Fruit fly (Drosophila melanogaster) whole organism, adult: ENCODE data around the gene Pak3.

Experiments used
- CG11617 ChIP-seq: fragments of 200-800 bp; sonication (Bioruptor generic); optimal IDR thresholded peaks from 2 replicates; lab custom pipeline; 2017; ENCODE audit warnings: mild to moderate bottlenecking, missing biosample characterization, missing genetic modification reagents, missing genetic modification characterization
- CG12768 ChIP-seq: fragments of 200-800 bp; sonication (Bioruptor generic); optimal IDR thresholded peaks from 2 replicates; lab custom pipeline; 2017; ENCODE audit warnings: missing biosample characterization, missing genetic modification characterization, mild to moderate bottlenecking, moderate library complexity, missing genetic modification reagents
- CG14711 ChIP-seq: fragments of 200-800 bp; sonication (Bioruptor generic); optimal IDR thresholded peaks from 2 replicates; lab custom pipeline; 2018; ENCODE audit warnings: missing biosample characterization, mild to moderate bottlenecking, missing genetic modification characterization, moderate library complexity
- CG1620 ChIP-seq: fragments of 200-800 bp; sonication (Bioruptor generic); optimal IDR thresholded peaks from 2 replicates; lab custom pipeline; 2016; ENCODE audit warnings: missing biosample characterization, missing genetic modification characterization
- CG33017 ChIP-seq: fragments of 200-800 bp; sonication (Bioruptor generic); optimal IDR thresholded peaks from 2 replicates; lab custom pipeline; 2018; ENCODE audit warnings: missing biosample characterization, mild to moderate bottlenecking, missing genetic modification characterization, moderate library complexity
- CG5204 ChIP-seq: fragments of 200-800 bp; sonication (Bioruptor generic); optimal IDR thresholded peaks from 2 replicates; lab custom pipeline; 2016; ENCODE audit warnings: missing biosample characterization, missing genetic modification characterization
- CG7045 ChIP-seq: fragments of 200-800 bp; sonication (Bioruptor generic); optimal IDR thresholded peaks from 2 replicates; lab custom pipeline; 2017; ENCODE audit warnings: missing biosample characterization, mild to moderate bottlenecking, missing genetic modification characterization
- CG7101 ChIP-seq: fragments of 200-800 bp; sonication (Bioruptor generic); optimal IDR thresholded peaks from 2 replicates; lab custom pipeline; 2018; ENCODE audit warnings: missing biosample characterization, mild to moderate bottlenecking, missing genetic modification characterization, moderate library complexity
- Clk ChIP-seq: fragments of 200-800 bp; sonication (Bioruptor generic); optimal IDR thresholded peaks from 2 replicates; lab custom pipeline; 2017; ENCODE audit warnings: missing biosample characterization, missing genetic modification characterization
- Crg-1 ChIP-seq: fragments of 200-800 bp; sonication (Bioruptor generic); optimal IDR thresholded peaks from 2 replicates; lab custom pipeline; 2016; ENCODE audit warnings: missing biosample characterization, missing genetic modification characterization
- Hr96 ChIP-seq: fragments of 200-800 bp; sonication (Bioruptor generic); optimal IDR thresholded peaks from 2 replicates; lab custom pipeline; 2016; ENCODE audit warnings: missing biosample characterization, missing genetic modification characterization
- Mnt ChIP-seq: fragments of 200-800 bp; sonication (Bioruptor generic); optimal IDR thresholded peaks from 2 replicates; lab custom pipeline; 2016; ENCODE audit warnings: missing biosample characterization, mild to moderate bottlenecking, missing genetic modification characterization
- bab1 ChIP-seq: fragments of 200-800 bp; sonication (Bioruptor generic); optimal IDR thresholded peaks from 3 replicates; lab custom pipeline; 2019; ENCODE audit warnings: missing biosample characterization, mild to moderate bottlenecking, missing genetic modification characterization, moderate library complexity
- cic ChIP-seq: fragments of 200-800 bp; sonication (Bioruptor generic); optimal IDR thresholded peaks from 2 replicates; lab custom pipeline; 2017; ENCODE audit warnings: missing biosample characterization, mild to moderate bottlenecking, missing genetic modification characterization, moderate library complexity
- cnc ChIP-seq, 2 experiments: fragments of >200 bp; optimal IDR thresholded peaks; 2 replicates each; lab custom pipeline; 2017
- kay ChIP-seq: fragments of 200-800 bp; sonication (Bioruptor generic); peaks from one replicate; lab custom pipeline; 2016; ENCODE audit warnings: missing biosample characterization, missing genetic modification characterization, borderline replicate concordance
- ovo ChIP-seq: fragments of 200-800 bp; sonication (Bioruptor generic); optimal IDR thresholded peaks from 2 replicates; lab custom pipeline; 2016; ENCODE audit warnings: missing biosample characterization, missing genetic modification characterization
- pad ChIP-seq: fragments of 200-800 bp; sonication (Bioruptor generic); optimal IDR thresholded peaks from 3 replicates; lab custom pipeline; 2017; ENCODE audit warnings: missing biosample characterization, missing genetic modification characterization, mild to moderate bottlenecking, moderate library complexity, missing genetic modification reagents
- tj ChIP-seq: fragments of 200-800 bp; sonication (Bioruptor generic); optimal IDR thresholded peaks from 3 replicates; lab custom pipeline; 2017; ENCODE audit warnings: missing biosample characterization, mild to moderate bottlenecking, missing genetic modification characterization, moderate library complexity
- toe ChIP-seq: fragments of 200-800 bp; sonication (Bioruptor generic); optimal IDR thresholded peaks from 2 replicates; lab custom pipeline; 2016; ENCODE audit warnings: missing biosample characterization, missing genetic modification characterization

Gene Pak3

DNA sequence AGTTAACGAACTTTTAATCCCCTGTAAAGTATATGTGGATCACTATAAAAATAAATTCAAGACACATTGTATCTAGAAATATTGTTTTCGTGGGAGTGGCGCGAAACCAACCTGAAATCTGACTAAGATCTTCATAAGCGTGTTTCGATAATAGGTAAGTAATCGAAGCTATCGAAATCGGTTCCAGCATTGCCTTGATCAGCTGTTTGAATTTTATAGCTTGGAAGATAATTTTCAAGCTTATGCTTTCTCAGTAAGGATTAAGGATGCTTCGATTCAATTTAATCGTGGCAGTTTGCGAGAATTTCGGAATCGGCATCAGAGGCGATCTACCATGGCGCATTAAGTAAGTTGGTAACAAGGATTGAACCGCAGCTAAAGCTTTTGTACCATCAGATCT, 27.4 kb upstream of the Pak3 start, which contains the start of gene Dhfr:
Gene Dhfr, plus strand, starts transcription at position 173 of the 400 bp plus-strand sequence.
- TF ChIP-seq CG5204 (GFP tag; lab: Kevin White, UChicago) (no peak), bab1 (GFP tag; lab: Kevin White, UChicago) (no peak), cic (no peak), Clk (GFP tag; lab: Kevin White, UChicago) (no peak), Crg-1 (GFP tag; lab: Kevin White, UChicago) (no peak), CG33017 (tag; lab: Kevin White, UChicago) (no peak)

DNA sequence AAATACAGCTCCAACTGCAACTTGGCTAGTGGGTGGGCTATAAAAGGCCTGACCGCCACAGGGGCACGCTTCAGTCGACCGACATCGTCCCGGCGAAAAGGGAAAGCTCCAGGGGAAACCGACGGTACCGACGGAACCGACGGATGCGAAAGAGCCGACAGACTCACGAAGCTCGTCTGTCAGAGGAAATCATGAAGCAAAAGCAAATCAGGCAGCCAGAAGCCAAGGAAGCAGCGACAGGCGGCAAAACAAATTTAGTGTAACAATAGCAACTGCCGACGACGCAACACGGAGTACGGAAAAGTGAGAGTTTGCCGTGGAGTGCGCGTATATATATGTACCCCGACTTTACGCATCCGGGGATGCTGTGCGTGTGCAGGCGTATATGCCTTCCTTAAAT, 23.4 kb upstream of the Pak3 start, which contains the start of gene Gyc89Db:
Gene Gyc89Db, plus strand, starts transcription at position 78 of the 400 bp plus-strand sequence.
- no peak for TF ChIP-seq Hr96 (GFP tag; lab: Kevin White, UChicago)
- no peak for TF ChIP-seq CG12768 (GFP tag; lab: Kevin White, UChicago)
- no peak for TF ChIP-seq cic
- no peak for TF ChIP-seq CG7101 (tag; lab: Kevin White, UChicago)
- no peak for TF ChIP-seq pad
- TF ChIP-seq CG7045 = no peak
- TF ChIP-seq cnc (optimal IDR thresholded peaks at IDR 0.05; lab: Kevin White, UChicago) = no peak
- TF ChIP-seq CG1620 = no peak
- TF ChIP-seq tj = no peak
- TF ChIP-seq Crg-1 (GFP tag; lab: Kevin White, UChicago) = no peak
- TF ChIP-seq CG11617 = no peak
- no peak for TF ChIP-seq CG33017 (tag; lab: Kevin White, UChicago)
- TF ChIP-seq bab1 (GFP tag; lab: Kevin White, UChicago) = no peak
- no peak for TF ChIP-seq Clk (GFP tag; lab: Kevin White, UChicago)
- no peak for TF ChIP-seq toe (GFP tag; lab: Kevin White, UChicago)

DNA sequence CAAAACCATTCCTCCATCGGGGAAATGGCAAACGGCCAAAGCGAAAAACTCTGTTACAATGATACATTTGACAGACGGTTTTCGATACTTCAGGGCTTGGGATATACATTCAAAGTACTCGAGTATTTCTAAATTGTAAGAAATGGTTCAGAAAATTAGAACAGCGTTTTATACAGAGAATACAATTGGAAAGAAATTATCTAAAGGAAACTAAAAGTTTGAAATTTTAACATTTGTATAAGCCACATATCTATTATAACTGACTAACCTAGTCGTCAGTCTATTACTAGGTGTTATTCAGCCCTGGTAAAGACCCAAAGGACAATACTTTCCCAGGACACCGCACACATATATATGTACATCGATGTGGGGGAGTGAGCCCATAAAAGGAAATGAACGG, 22.9 kb upstream of the Pak3 start:
- no peak for TF ChIP-seq CG11617

DNA sequence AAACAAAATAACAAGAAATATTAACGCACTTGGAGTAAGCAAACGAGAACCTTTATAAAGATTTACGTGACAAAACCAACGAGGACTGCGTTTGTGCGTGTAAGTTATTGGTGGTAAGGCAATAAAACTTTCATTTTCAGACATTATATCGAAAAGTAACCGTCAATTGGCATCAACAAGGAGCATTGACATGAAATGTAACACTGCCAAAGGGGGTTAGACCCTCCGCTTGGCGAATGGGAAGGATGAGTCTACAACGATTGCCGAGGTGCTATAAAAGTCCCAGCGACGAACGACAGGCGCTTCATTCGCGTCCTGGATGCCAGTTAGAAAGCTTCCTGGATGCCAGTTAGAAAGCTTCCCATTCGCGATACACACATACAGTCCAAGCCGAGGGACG, 18.7 kb upstream of the Pak3 start, which contains the start of gene Gyc89Da:
Gene Gyc89Da, plus strand, starts transcription at position 301 of the 400 bp plus-strand sequence.
- TF ChIP-seq kay (GFP tag; lab: Kevin White, UChicago) = no peak
- TF ChIP-seq CG7101 (tag; lab: Kevin White, UChicago) = no peak
- no peak for TF ChIP-seq CG33017 (tag; lab: Kevin White, UChicago)
- TF ChIP-seq CG1620 = no peak
- TF ChIP-seq cnc (optimal IDR thresholded peaks at IDR 0.05; lab: Kevin White, UChicago) = no peak
- no peak for TF ChIP-seq Clk (GFP tag; lab: Kevin White, UChicago)

DNA sequence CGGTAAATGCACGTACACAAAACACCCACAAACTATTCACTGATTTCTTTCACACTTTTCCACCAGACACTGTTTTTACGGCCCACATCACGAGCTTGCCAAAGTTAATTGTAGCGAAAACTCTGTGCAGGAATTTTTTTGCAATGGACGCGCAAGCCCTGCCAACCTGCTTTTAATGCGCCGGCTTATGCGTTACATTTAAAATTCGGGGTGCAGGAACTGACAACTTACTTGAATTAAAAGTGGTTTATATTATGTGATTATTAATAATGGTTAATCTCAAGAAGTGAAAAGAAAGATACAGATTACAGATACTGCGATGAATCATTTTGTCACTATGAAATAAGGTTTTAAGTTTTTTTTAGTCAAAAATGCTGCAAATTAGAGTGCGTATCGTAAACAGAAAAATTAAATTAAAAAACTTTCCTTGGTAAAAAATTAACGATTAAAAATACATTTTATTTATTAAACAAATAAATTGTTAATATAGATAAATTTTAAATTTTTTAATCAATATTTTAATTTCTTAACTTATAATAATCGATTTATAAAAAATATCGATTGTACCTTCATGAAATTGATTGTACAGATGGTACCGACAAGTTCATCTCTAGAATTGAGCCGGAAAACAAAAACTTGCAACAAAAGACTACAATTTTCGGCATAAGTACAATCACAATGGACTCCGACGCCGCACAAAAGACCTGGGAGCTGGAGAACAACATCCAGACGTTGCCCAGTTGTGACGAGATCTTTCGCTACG, 16.1 kb upstream of the Pak3 start, which contains the start of the genes CG42232 and CSN5:
Gene CG42232, minus strand, starts transcription at position 163 of the 763 bp plus-strand sequence.
Gene CSN5, plus strand, starts transcription at position 599 of the 763 bp plus-strand sequence.
- TF ChIP-seq CG7045 (peak; percentile 31), Hr96 (GFP tag; lab: Kevin White, UChicago) (peak; percentile 31), Clk (GFP tag; lab: Kevin White, UChicago) (no peak), toe (GFP tag; lab: Kevin White, UChicago) (peak; percentile 68), cnc (optimal IDR thresholded peaks at IDR 0.05; lab: Kevin White, UChicago) (no peak), tj (peak; percentile 5), kay (GFP tag; lab: Kevin White, UChicago) (no peak), CG1620 (peak; percentile 40), CG7101 (tag; lab: Kevin White, UChicago) (peak; percentile 34), Crg-1 (GFP tag; lab: Kevin White, UChicago) (no peak), CG12768 (GFP tag; lab: Kevin White, UChicago) (peak; percentile 35), pad (peak; percentile 11), cic (no peak), ovo (GFP tag; lab: Kevin White, UChicago) (peak; percentile 23), CG11617 (peak; percentile 63), bab1 (GFP tag; lab: Kevin White, UChicago) (peak; percentile 48), CG14711 (tag; lab: Kevin White, UChicago) (peak; percentile 49), CG33017 (tag; lab: Kevin White, UChicago) (no peak), CG5204 (GFP tag; lab: Kevin White, UChicago) (peak; percentile 53), Mnt (GFP tag; lab: Kevin White, UChicago) (no peak)

DNA sequence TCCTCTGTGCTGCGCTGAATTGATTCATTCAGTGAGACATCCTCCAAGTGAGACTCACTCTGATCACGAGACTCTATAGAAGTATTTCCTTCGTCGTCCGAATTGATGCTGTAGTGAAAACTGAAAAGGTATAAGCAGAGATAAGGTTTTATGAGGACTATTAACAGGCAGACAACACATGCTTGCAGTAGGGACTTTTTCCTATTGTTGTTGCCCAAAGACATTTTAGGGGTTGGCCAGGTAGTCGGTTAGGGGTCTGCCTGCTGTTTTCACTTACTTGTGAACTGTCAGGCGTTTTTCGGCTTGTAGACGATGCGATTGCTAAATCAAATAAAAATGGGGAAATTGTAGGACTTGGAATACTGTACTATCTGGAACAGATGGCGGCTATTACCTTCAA, 14.9 kb upstream of the Pak3 start:
- TF ChIP-seq kay (GFP tag; lab: Kevin White, UChicago) = no peak
- no peak for TF ChIP-seq CG7101 (tag; lab: Kevin White, UChicago)
- no peak for TF ChIP-seq CG5204 (GFP tag; lab: Kevin White, UChicago)
- no peak for TF ChIP-seq CG7045
- no peak for TF ChIP-seq toe (GFP tag; lab: Kevin White, UChicago)
- TF ChIP-seq Crg-1 (GFP tag; lab: Kevin White, UChicago) = no peak
- no peak for TF ChIP-seq CG12768 (GFP tag; lab: Kevin White, UChicago)
- TF ChIP-seq tj = no peak
- TF ChIP-seq CG11617 = no peak
- TF ChIP-seq CG14711 (tag; lab: Kevin White, UChicago) = no peak
- no peak for TF ChIP-seq Clk (GFP tag; lab: Kevin White, UChicago)
- no peak for TF ChIP-seq cic
- no peak for TF ChIP-seq CG33017 (tag; lab: Kevin White, UChicago)
- no peak for TF ChIP-seq cnc (optimal IDR thresholded peaks at IDR 0.05; lab: Kevin White, UChicago)
- no peak for TF ChIP-seq Hr96 (GFP tag; lab: Kevin White, UChicago)
- TF ChIP-seq bab1 (GFP tag; lab: Kevin White, UChicago) = no peak
- no peak for TF ChIP-seq ovo (GFP tag; lab: Kevin White, UChicago)
- TF ChIP-seq CG1620 = no peak
